Worm (Caenorhabditis elegans) whole organism, L4 larva: ENCODE measurements around the gene Y39C12A.9.

Source experiments
- F10B5.3 ChIP-seq: sonication (generic microtip); optimal IDR thresholded peaks from 2 replicates; lab custom pipeline; 2016; ENCODE audit warnings: mild to moderate bottlenecking, missing genetic modification characterization, missing compliant biosample characterization
- attf-4 ChIP-seq: sonication (generic microtip); optimal IDR thresholded peaks from 3 replicates; lab custom pipeline; 2017; ENCODE audit warnings: missing biosample characterization, missing genetic modification characterization
- fkh-10 ChIP-seq: fragments of 150-350 bp; optimal IDR thresholded peaks from 2 replicates; lab custom pipeline; 2014; ENCODE audit warnings: missing biosample characterization, missing genetic modification reagents, missing genetic modification characterization
- jun-1 ChIP-seq: fragments of 150-350 bp; optimal IDR thresholded peaks from 2 replicates; lab custom pipeline; 2014; ENCODE audit warnings: missing biosample characterization, missing genetic modification reagents, missing genetic modification characterization
- lin-39 ChIP-seq: fragments of 150-350 bp; optimal IDR thresholded peaks from 2 replicates; lab custom pipeline; 2014; ENCODE audit warnings: missing biosample characterization, missing genetic modification reagents, missing genetic modification characterization
- lsy-2 ChIP-seq, 2 experiments: fragments of 150-350 bp in 1 of 2; sonication (generic microtip) in 1 of 2; optimal IDR thresholded peaks; 2 replicates each; lab custom pipeline; 2014 to 2017; ENCODE audit warnings: missing biosample characterization in 2 of 2, missing genetic modification characterization in 2 of 2
- mdl-1 ChIP-seq, 2 experiments: fragments of 150-350 bp in 1 of 2; sonication (generic microtip) in 1 of 2; optimal IDR thresholded peaks; 2 replicates each; lab custom pipeline; 2014 to 2017; ENCODE audit warnings: missing biosample characterization in 2 of 2, missing genetic modification characterization in 2 of 2
- nhr-41 ChIP-seq: fragments of 200-800 bp; sonication (Bioruptor generic); IDR thresholded peaks from 2 replicates; pipeline ENCODE4 v1.3.6; 2022; ENCODE audit warnings: missing genetic modification reagents, missing genetic modification characterization, missing compliant biosample characterization
- pha-4 ChIP-seq, 2 experiments: fragments of 150-350 bp in 1 of 2; fragments of 200-800 bp in 1 of 2; sonication (Bioruptor generic) in 1 of 2; IDR thresholded peaks in 1 of 2; optimal IDR thresholded peaks in 1 of 2; 2 replicates each; pipeline versions ENCODE4 v1.3.6 to Lab custom; 2014 to 2022; ENCODE audit warnings: missing genetic modification characterization in 2 of 2, missing genetic modification reagents in 2 of 2, missing biosample characterization in 1 of 2, missing compliant biosample characterization in 1 of 2
- unc-39 ChIP-seq: sonication (generic microtip); optimal IDR thresholded peaks from 2 replicates; lab custom pipeline; 2017; ENCODE audit warnings: missing biosample characterization, missing genetic modification characterization
- vab-7 ChIP-seq: fragments of 200-800 bp; sonication (Bioruptor generic); IDR thresholded peaks from 2 replicates; pipeline ENCODE4 v1.3.6; 2022; ENCODE audit warnings: missing genetic modification reagents, missing genetic modification characterization, missing compliant biosample characterization

- TF ChIP-seq lsy-2 (tag; optimal IDR thresholded peaks at IDR 0.05; lab: Kevin White, UChicago) (no peak), nhr-41 (GFP tag; lab: Robert Waterston, UW) (no peak), vab-7 (no peak), mdl-1 (tag; optimal IDR thresholded peaks at IDR 0.05; lab: Kevin White, UChicago) (no peak), lin-39 (tag; lab: Kevin White, UChicago) (no peak), F10B5.3 (tag; lab: Kevin White, UChicago) (no peak), fkh-10 (GFP tag; lab: Kevin White, UChicago) (no peak), attf-4 (tag; lab: Kevin White, UChicago) (no peak), pha-4 (GFP tag; IDR thresholded peaks at IDR 0.05; lab: Robert Waterston, UW) (no peak), pha-4 (tag; optimal IDR thresholded peaks at IDR 0.05; lab: Kevin White, UChicago) (no peak), unc-39 (tag; lab: Kevin White, UChicago) (no peak), jun-1 (tag; lab: Kevin White, UChicago) (no peak)
Observed at ce11 chrIV:12290744-12291143, 31.7 kb upstream of the Y39C12A.9 start, which contains the start of gene C42C1.8.
